Fruit fly (Drosophila melanogaster) whole organism, pupa: Measurements from ENCODE around the gene Gen.

Experiments used
- CG12605 ChIP-seq: fragments of 200-800 bp; sonication (Bioruptor generic); IDR thresholded peaks from 2 replicates; pipeline ENCODE4 v1.3.6; 2022; ENCODE audit warnings: missing biosample characterization, missing genetic modification characterization
- D1 ChIP-seq: fragments of 200-800 bp; sonication (Bioruptor generic); optimal IDR thresholded peaks from 2 replicates; lab custom pipeline; 2018; ENCODE audit warnings: missing biosample characterization, mild to moderate bottlenecking, missing genetic modification characterization, moderate library complexity
- fd96Ca ChIP-seq: fragments of 200-800 bp; sonication (Bioruptor generic); IDR thresholded peaks from 3 replicates; pipeline ENCODE4 v1.3.6; 2022; ENCODE audit warnings: missing biosample characterization, missing genetic modification characterization
- rn ChIP-seq: fragments of 200-800 bp; sonication (Bioruptor generic); IDR thresholded peaks from 2 replicates; pipeline ENCODE4 v1.3.6; 2022; ENCODE audit warnings: missing biosample characterization, missing genetic modification characterization

- no peak for TF ChIP-seq CG12605 (GFP tag; lab: Robert Waterston, UW)
- no peak for TF ChIP-seq rn (GFP tag; lab: Robert Waterston, UW)
- 0 out of 3 replicates have a peak, but pooled peaks have one; percentile 30 for TF ChIP-seq fd96Ca (GFP tag; lab: Robert Waterston, UW)
- no peak for TF ChIP-seq D1
These were observed 10.6 kb downstream of the Gen start, which contains the start of the genes Dhrs4 and Gdap1 for dm6 chr3L:5141380-5142101.
